Worm (Caenorhabditis elegans): ENCODE data around the gene C13G3.1.

The C13G3.1 gene

DNA sequence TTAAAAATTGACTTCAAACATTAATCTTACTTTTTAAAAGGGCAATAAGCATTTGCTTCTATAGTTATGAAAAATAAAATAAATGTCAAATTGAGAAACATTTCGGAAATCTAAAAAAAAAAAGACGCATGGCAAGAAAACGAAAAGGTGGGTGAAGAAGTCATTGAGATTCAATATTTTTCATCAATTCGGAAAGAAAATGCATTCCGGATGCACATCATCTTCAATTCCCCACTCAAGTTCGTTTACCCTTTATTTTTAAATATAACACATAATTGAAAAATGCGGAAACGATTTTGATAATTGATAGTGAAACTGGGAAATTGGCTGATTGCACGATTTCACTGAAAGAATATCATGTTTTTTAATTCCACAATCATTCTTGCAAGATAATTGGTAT is 9.8 kb downstream of the C13G3.1 start, which contains the start of gene F53B7.4:
F53B7.4 (minus strand) TSS at position 101 of the 400 bp plus-strand sequence.
- TF ChIP-seq unc-39 (tag; optimal IDR thresholded peaks at IDR 0.05) (no peak), nhr-43 (tag; optimal IDR thresholded peaks at IDR 0.05; ENCODE audit: poor library complexity, severe bottlenecking) (no peak), lin-39 (tag; optimal IDR thresholded peaks at IDR 0.05) (no peak), nhr-67 (tag; optimal IDR thresholded peaks at IDR 0.05) (no peak)

DNA sequence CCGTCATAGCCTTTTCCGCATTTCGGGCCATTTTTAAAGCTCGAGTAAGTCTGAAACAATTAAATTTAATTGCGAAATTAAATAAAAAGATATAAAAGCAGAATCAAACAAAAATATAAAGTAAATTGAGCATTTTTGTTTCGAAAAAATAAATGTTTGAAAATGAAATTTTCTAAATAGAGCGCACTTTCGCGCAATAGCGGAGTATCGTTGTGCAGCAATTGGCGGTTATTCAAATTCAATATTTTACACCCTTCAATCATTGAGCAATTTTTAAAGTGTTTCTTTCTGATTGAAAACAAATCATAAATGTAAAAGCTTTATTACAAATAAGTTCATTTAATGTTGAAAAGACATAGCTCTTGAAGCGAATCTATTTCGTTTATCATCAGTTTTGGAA is 11.6 kb downstream of the C13G3.1 start, which contains the start of gene isy-1:
isy-1 (minus strand) TSS at position 50 of the 400 bp plus-strand sequence.
- TF ChIP-seq mml-1 (tag; optimal IDR thresholded peaks at IDR 0.05): no peak
- no peak for TF ChIP-seq ceh-16 (tag; optimal IDR thresholded peaks at IDR 0.05)
- TF ChIP-seq fkh-10 (GFP tag; optimal IDR thresholded peaks at IDR 0.05): peak; percentile 22
- no peak for TF ChIP-seq nhr-12 (tag; optimal IDR thresholded peaks at IDR 0.05)
- peak; percentile 81 for TF ChIP-seq nfya-1 (tag; optimal IDR thresholded peaks at IDR 0.05; ENCODE audit: insufficient read depth)
- TF ChIP-seq ztf-4 (tag; optimal IDR thresholded peaks at IDR 0.05): no peak
- no peak for TF ChIP-seq nhr-77 (tag; optimal IDR thresholded peaks at IDR 0.05)
- TF ChIP-seq nhr-67 (tag; optimal IDR thresholded peaks at IDR 0.05): no peak
- no peak for TF ChIP-seq sea-2 (GFP tag; optimal IDR thresholded peaks at IDR 0.05)
- TF ChIP-seq eor-1 (tag; optimal IDR thresholded peaks at IDR 0.05): no peak
- no peak for TF ChIP-seq lsy-12 (tag; optimal IDR thresholded peaks at IDR 0.05)
- no peak for TF ChIP-seq nhr-23 (tag; optimal IDR thresholded peaks at IDR 0.05)
- TF ChIP-seq snpc-4 (tag; optimal IDR thresholded peaks at IDR 0.05): peak; percentile 87
- peak; percentile 18 for TF ChIP-seq elt-2 (tag; optimal IDR thresholded peaks at IDR 0.05)
- no peak for TF ChIP-seq elt-3 (tag; optimal IDR thresholded peaks at IDR 0.05)
- TF ChIP-seq daf-12 (tag; optimal IDR thresholded peaks at IDR 0.05): no peak
- peak; percentile 94 for TF ChIP-seq pha-4 (tag; optimal IDR thresholded peaks at IDR 0.05)
- peak; percentile 41 for TF ChIP-seq egl-5 (tag; optimal IDR thresholded peaks at IDR 0.05)
- TF ChIP-seq egl-27 (tag; optimal IDR thresholded peaks at IDR 0.05): no peak
- TF ChIP-seq nhr-11 (tag; optimal IDR thresholded peaks at IDR 0.05): no peak
- no peak for TF ChIP-seq nhr-76 (tag; optimal IDR thresholded peaks at IDR 0.05)
- peak; percentile 95 for TF ChIP-seq lin-15B (tag; optimal IDR thresholded peaks at IDR 0.05)
- no peak for TF ChIP-seq nhr-237 (tag; optimal IDR thresholded peaks at IDR 0.05)
- no peak for TF ChIP-seq lin-39 (tag; optimal IDR thresholded peaks at IDR 0.05)
- TF ChIP-seq nhr-25 (tag; optimal IDR thresholded peaks at IDR 0.05): peak; percentile 45
- TF ChIP-seq R02D3.7 (tag; optimal IDR thresholded peaks at IDR 0.05): peak; percentile 29
- no peak for TF ChIP-seq aly-2 (tag; optimal IDR thresholded peaks at IDR 0.05)
- TF ChIP-seq hmg-11 (tag; optimal IDR thresholded peaks at IDR 0.05): no peak
- TF ChIP-seq ceh-28 (tag; optimal IDR thresholded peaks at IDR 0.05): no peak
- no peak for TF ChIP-seq elt-1 (tag; optimal IDR thresholded peaks at IDR 0.05)
- no peak for TF ChIP-seq mdl-1 (tag; optimal IDR thresholded peaks at IDR 0.05)
- no peak for TF ChIP-seq nhr-28 (tag; optimal IDR thresholded peaks at IDR 0.05)
- no peak for TF ChIP-seq ztf-11 (tag; optimal IDR thresholded peaks at IDR 0.05)
- TF ChIP-seq unc-62 (GFP tag; optimal IDR thresholded peaks at IDR 0.05): no peak
- TF ChIP-seq ceh-82 (tag; optimal IDR thresholded peaks at IDR 0.05): no peak
- TF ChIP-seq ama-1 (optimal IDR thresholded peaks at IDR 0.05): no peak
- TF ChIP-seq nhr-43 (tag; optimal IDR thresholded peaks at IDR 0.05; ENCODE audit: poor library complexity, severe bottlenecking): peak; percentile 12
- no peak for TF ChIP-seq unc-39 (tag; optimal IDR thresholded peaks at IDR 0.05)
- no peak for TF ChIP-seq jun-1 (tag; optimal IDR thresholded peaks at IDR 0.05)
- TF ChIP-seq skn-1 (tag; optimal IDR thresholded peaks at IDR 0.05): no peak
- TF ChIP-seq fos-1 (tag; optimal IDR thresholded peaks at IDR 0.05): no peak
- no peak for TF ChIP-seq pqm-1 (tag; optimal IDR thresholded peaks at IDR 0.05)
- no peak for TF ChIP-seq zag-1 (tag; optimal IDR thresholded peaks at IDR 0.05)

DNA sequence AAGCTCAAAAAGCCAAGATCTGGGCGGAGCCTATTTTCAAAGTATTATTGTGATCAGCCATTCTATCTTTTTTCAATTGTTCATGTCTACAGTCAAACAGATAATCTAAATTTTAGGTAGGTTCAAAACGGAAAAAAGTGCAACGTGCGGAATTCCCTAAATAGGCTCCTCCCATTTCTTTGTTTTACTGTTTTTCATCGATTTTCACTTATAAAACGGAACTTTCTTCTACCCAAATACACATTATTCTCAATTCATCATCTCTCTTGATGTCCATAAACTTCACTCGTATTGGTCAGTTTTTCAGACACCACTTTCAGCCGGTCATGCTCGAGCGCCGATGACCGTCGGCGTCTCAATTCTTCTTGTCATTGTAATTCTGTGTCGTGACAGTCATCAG is 13.5 kb downstream of the C13G3.1 start, which contains the start of gene F53B7.7:
F53B7.7 (plus strand) TSS at position 301 of the 400 bp plus-strand sequence.
- no peak for TF ChIP-seq nhr-67 (tag; optimal IDR thresholded peaks at IDR 0.05)
- no peak for TF ChIP-seq mml-1 (tag; optimal IDR thresholded peaks at IDR 0.05)
- no peak for TF ChIP-seq lin-15B (tag; optimal IDR thresholded peaks at IDR 0.05)
- TF ChIP-seq nhr-43 (tag; optimal IDR thresholded peaks at IDR 0.05; ENCODE audit: poor library complexity, severe bottlenecking): no peak
- no peak for TF ChIP-seq tbx-2 (tag; optimal IDR thresholded peaks at IDR 0.05)
- TF ChIP-seq mdl-1 (tag; optimal IDR thresholded peaks at IDR 0.05): no peak
- TF ChIP-seq nhr-25 (tag; optimal IDR thresholded peaks at IDR 0.05): no peak
- no peak for TF ChIP-seq ceh-28 (tag; optimal IDR thresholded peaks at IDR 0.05)
- TF ChIP-seq aly-2 (tag; optimal IDR thresholded peaks at IDR 0.05): no peak
- no peak for TF ChIP-seq ztf-4 (tag; optimal IDR thresholded peaks at IDR 0.05)
- no peak for TF ChIP-seq egl-5 (tag; optimal IDR thresholded peaks at IDR 0.05)
- no peak for TF ChIP-seq eor-1 (tag; optimal IDR thresholded peaks at IDR 0.05)
